Fruit fly (Drosophila melanogaster): ENCODE data around the gene Men-b.

Men-b gene

DNA sequence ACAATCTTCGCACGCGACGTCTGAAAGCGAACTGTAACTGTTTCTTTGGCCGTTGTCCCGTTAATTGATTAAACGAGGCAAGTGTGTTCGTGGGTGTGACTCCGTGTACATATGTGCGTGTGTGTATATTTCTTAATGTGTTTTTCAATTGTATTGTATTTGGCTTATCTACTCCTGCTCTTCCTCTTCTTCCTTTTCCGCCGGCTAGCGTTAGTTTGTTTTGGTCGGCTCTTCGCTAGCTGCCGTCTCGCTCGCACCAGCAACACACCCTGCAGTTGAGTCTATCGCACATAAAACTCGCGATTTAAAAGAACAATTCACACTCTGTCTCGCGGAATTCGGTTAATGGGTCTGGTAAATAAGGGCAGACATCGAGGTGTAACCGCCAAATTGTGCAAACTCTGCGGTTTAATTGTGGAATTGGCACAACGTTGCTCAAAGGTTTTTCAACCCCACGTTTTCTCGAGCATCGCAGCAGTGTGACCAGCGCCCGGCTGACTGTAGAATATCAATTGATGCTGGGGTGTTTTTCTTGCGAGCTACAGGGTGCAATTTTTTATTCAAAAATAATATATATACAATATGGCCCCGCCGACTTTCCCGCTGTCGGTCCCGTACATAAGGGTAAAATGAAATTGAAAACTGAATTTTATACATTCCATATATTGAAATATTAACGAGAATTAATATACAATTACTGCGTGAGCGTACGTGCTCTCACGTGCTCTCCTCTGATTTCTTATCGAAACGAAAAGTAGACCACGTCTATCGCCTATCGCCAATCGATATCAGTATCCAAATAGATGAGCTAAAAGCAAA lies 39.5 kb upstream of the Men-b start, which contains the start of the genes gb and CG5815 (continued):
- TF ChIP-seq gsb-n (tag; optimal IDR thresholded peaks at IDR 0.05) (no peak), CG2202 (tag; optimal IDR thresholded peaks at IDR 0.05) (peak; percentile 79), CG12071 (GFP tag; optimal IDR thresholded peaks at IDR 0.05) (no peak), NfI (GFP tag; optimal IDR thresholded peaks at IDR 0.05) (peak; percentile 92), CG13296 (GFP tag; optimal IDR thresholded peaks at IDR 0.05) (peak; percentile 87), slbo (GFP tag; IDR thresholded peaks at IDR 0.05) (peak; percentile 95), da (GFP tag; optimal IDR thresholded peaks at IDR 0.05) (no peak), Fer2 (tag; optimal IDR thresholded peaks at IDR 0.05) (peak; percentile 87), nerfin-2 (GFP tag; IDR thresholded peaks at IDR 0.05; ENCODE audit: partially characterized antibody) (peak; percentile 94), C15 (GFP tag; IDR thresholded peaks at IDR 0.05) (peak; percentile 75; the same call in 2 of the 3 replicates), klu (GFP tag; IDR thresholded peaks at IDR 0.05) (peak; percentile 85), Hr39 (optimal IDR thresholded peaks at IDR 0.05) (no peak), zen2 (GFP tag; IDR thresholded peaks at IDR 0.05; ENCODE audit: partially characterized antibody) (peak; percentile 80), CG8765 (GFP tag; IDR thresholded peaks at IDR 0.05) (peak; percentile 86), ssp (GFP tag; IDR thresholded peaks at IDR 0.05) (peak; percentile 83), CG7357 (GFP tag; IDR thresholded peaks at IDR 0.05) (peak; percentile 78), CG4360 (GFP tag; IDR thresholded peaks at IDR 0.05) (peak; percentile 49; the same call in 1 of the 2 replicates), CG4404 (GFP tag; IDR thresholded peaks at IDR 0.05) (peak; percentile 85), wor (GFP tag; IDR thresholded peaks at IDR 0.05) (peak; percentile 69), Ptx1 (GFP tag; IDR thresholded peaks at IDR 0.05) (peak; percentile 94), lbe (GFP tag; optimal IDR thresholded peaks at IDR 0.05) (peak; percentile 90), Side (GFP tag; optimal IDR thresholded peaks at IDR 0.05) (peak; percentile 50), ci (GFP tag; IDR thresholded peaks at IDR 0.05) (peak; percentile 91), dmrt11E (tag; optimal IDR thresholded peaks at IDR 0.05) (peak; percentile 87), CG16863 (GFP tag; optimal IDR thresholded peaks at IDR 0.05) (peak; percentile 77), sna (GFP tag; IDR thresholded peaks at IDR 0.05; ENCODE audit: partially characterized antibody) (peak; percentile 98), HLH4C (GFP tag; IDR thresholded peaks at IDR 0.05; ENCODE audit: partially characterized antibody) (peak; percentile 97), H2.0 (GFP tag; IDR thresholded peaks at IDR 0.05) (peak; percentile 89), CG34224 (GFP tag; IDR thresholded peaks at IDR 0.05; ENCODE audit: partially characterized antibody) (peak; percentile 98), CG10267 (tag; optimal IDR thresholded peaks at IDR 0.05) (peak; percentile 82), YL-1 (GFP tag; optimal IDR thresholded peaks at IDR 0.05) (peak; percentile 93), CG34422 (GFP tag; IDR thresholded peaks at IDR 0.05) (peak; percentile 72), repo (GFP tag; optimal IDR thresholded peaks at IDR 0.05) (no peak), lola (GFP tag; optimal IDR thresholded peaks at IDR 0.05) (peak in 1 of 3 experiments; percentile 84), GATAe (GFP tag; conservative IDR thresholded peaks at IDR 0.05) (peak; percentile 60), CG11085 (GFP tag; IDR thresholded peaks at IDR 0.05) (peak; percentile 90), CG11093 (GFP tag; IDR thresholded peaks at IDR 0.05) (peak; percentile 73), nau (GFP tag; optimal IDR thresholded peaks at IDR 0.05) (no peak), CG13624 (GFP tag; optimal IDR thresholded peaks at IDR 0.05) (peak; percentile 80), CG12744 (GFP tag; optimal IDR thresholded peaks at IDR 0.05) (peak; percentile 75), her (GFP tag; optimal IDR thresholded peaks at IDR 0.05) (peak; percentile 15), slp2 (GFP tag; optimal IDR thresholded peaks at IDR 0.05) (peak; percentile 55), sim (GFP tag; IDR thresholded peaks at IDR 0.05) (peak; percentile 64), Blimp-1 (GFP tag; optimal IDR thresholded peaks at IDR 0.05) (peak; percentile 83), CoRest (tag; optimal IDR thresholded peaks at IDR 0.05) (peak; percentile 95), esg (GFP tag; conservative IDR thresholded peaks at IDR 0.05) (peak; percentile 87), CG33213 (GFP tag; optimal IDR thresholded peaks at IDR 0.05) (peak; percentile 88), CG4707 (GFP tag; optimal IDR thresholded peaks at IDR 0.05) (peak; percentile 13), sd (tag; optimal IDR thresholded peaks at IDR 0.05) (no peak)

Measured in whole organism, embryonic.